Worm (Caenorhabditis elegans): ENCODE measurements around the gene ZC477.2.

- TF ChIP-seq lsy-2 (tag; optimal IDR thresholded peaks at IDR 0.05) (peak; percentile 90 to 98), efl-1 (optimal IDR thresholded peaks at IDR 0.05) (peak; percentile 61 to 64), efl-1 (GFP tag; optimal IDR thresholded peaks at IDR 0.05 in 1 of 2) (peak; percentile 61 to 95)
Measured at ce11 chrIV:7149020-7149601, 41.1 kb downstream of the ZC477.2 start, which contains the start of gene C34D4.4.
